Fruit fly (Drosophila melanogaster): Measurements from ENCODE around the gene CG34263.
A peak's percentile ranks its signal among the peaks of the same experiment; 100 is the strongest.

CG34263 gene

dm6 chr3L:223019-223902, 42.4 kb downstream of the CG34263 start, which contains the start of the genes pyx and CG33229 (continued):
- TF ChIP-seq CG3032 (tag; optimal IDR thresholded peaks at IDR 0.05) (peak; percentile 81), dac (GFP tag; optimal IDR thresholded peaks at IDR 0.05) (peak; percentile 80), esn (GFP tag; optimal IDR thresholded peaks at IDR 0.05) (peak; percentile 88), fd85E (GFP tag; optimal IDR thresholded peaks at IDR 0.05) (no peak), Blimp-1 (GFP tag; optimal IDR thresholded peaks at IDR 0.05) (peak; percentile 65), eg (GFP tag; IDR thresholded peaks at IDR 0.05) (peak; percentile 86), CG31627 (GFP tag; optimal IDR thresholded peaks at IDR 0.05) (peak; percentile 92), Sox102F (GFP tag; optimal IDR thresholded peaks at IDR 0.05) (peak; percentile 74), CG11902 (GFP tag; optimal IDR thresholded peaks at IDR 0.05) (peak; percentile 81), CG34406 (GFP tag; optimal IDR thresholded peaks at IDR 0.05) (peak; percentile 75), CG11762 (GFP tag; optimal IDR thresholded peaks at IDR 0.05; ENCODE audit: insufficient read depth) (peak; percentile 40), Hr38 (GFP tag; optimal IDR thresholded peaks at IDR 0.05) (no peak), Hr39 (GFP tag; optimal IDR thresholded peaks at IDR 0.05) (peak; percentile 89), pdm3 (GFP tag; optimal IDR thresholded peaks at IDR 0.05) (peak; percentile 86), Eip78C (GFP tag) (peak; percentile 91), spab (GFP tag; optimal IDR thresholded peaks at IDR 0.05) (peak; percentile 56), svp (GFP tag) (peak; percentile 93), CG8632 (GFP tag; optimal IDR thresholded peaks at IDR 0.05) (peak; percentile 67), CG6792 (GFP tag; optimal IDR thresholded peaks at IDR 0.05) (peak; percentile 74), CG6808 (GFP tag; optimal IDR thresholded peaks at IDR 0.05) (peak; percentile 71), Ets96B (tag; optimal IDR thresholded peaks at IDR 0.05) (peak; percentile 70), CG6163 (GFP tag; IDR thresholded peaks at IDR 0.05) (peak; percentile 81), acj6 (GFP tag; optimal IDR thresholded peaks at IDR 0.05) (peak; percentile 88), cyc (GFP tag; optimal IDR thresholded peaks at IDR 0.05) (peak; percentile 89), Smox (GFP tag; optimal IDR thresholded peaks at IDR 0.05) (peak; percentile 78), ss (GFP tag; optimal IDR thresholded peaks at IDR 0.05) (peak; percentile 12 to 44), fkh (GFP tag; optimal IDR thresholded peaks at IDR 0.05) (no peak)

- TF ChIP-seq svp (GFP tag) = peak; percentile 92
- no peak for TF ChIP-seq CG7368 (GFP tag; optimal IDR thresholded peaks at IDR 0.05)
- TF ChIP-seq lz (GFP tag; optimal IDR thresholded peaks at IDR 0.05) = no peak
- TF ChIP-seq Lpt (GFP tag; optimal IDR thresholded peaks at IDR 0.05) = no peak
- TF ChIP-seq Eip93F (GFP tag; optimal IDR thresholded peaks at IDR 0.05) = no peak
- no peak for TF ChIP-seq CG6854 (GFP tag; optimal IDR thresholded peaks at IDR 0.05)
Measured at dm6 chr3L:217480-218118, 48.1 kb downstream of the CG34263 start, which contains the start of gene CG13877. Gene CG13877 (plus strand): TSS chr3L:218068.

- TF ChIP-seq acj6 (GFP tag; optimal IDR thresholded peaks at IDR 0.05) (no peak), CG4318 (GFP tag; optimal IDR thresholded peaks at IDR 0.05) (no peak), spab (GFP tag; optimal IDR thresholded peaks at IDR 0.05) (no peak), svp (GFP tag) (no peak), CG34406 (GFP tag; optimal IDR thresholded peaks at IDR 0.05) (no peak), Blimp-1 (GFP tag; optimal IDR thresholded peaks at IDR 0.05) (no peak), Eip78C (GFP tag) (no peak), CG31627 (GFP tag; optimal IDR thresholded peaks at IDR 0.05) (no peak), CG16779 (tag; optimal IDR thresholded peaks at IDR 0.05) (no peak), CG6854 (GFP tag; optimal IDR thresholded peaks at IDR 0.05) (no peak), dsx (GFP tag; optimal IDR thresholded peaks at IDR 0.05; ENCODE audit: poor library complexity, severe bottlenecking) (no peak)
Measured at dm6 chr3L:216325-216724, 49.4 kb downstream of the CG34263 start, which contains the start of gene Kaz1-ORFB. Gene Kaz1-ORFB (plus strand): TSS chr3L:216625.

Measured in whole organism, prepupa.